Worm (Caenorhabditis elegans): ENCODE results near the gene Y45F10D.2.

Y45F10D.2 gene

ce11 chrIV:13774578-13774977 lies at the start of gene Y45F10D.2:
Y45F10D.2 (minus strand) TSS chrIV:13774678.
- TF ChIP-seq ceh-13 (GFP tag; optimal IDR thresholded peaks at IDR 0.05) (no peak), hmbx-1 (tag; optimal IDR thresholded peaks at IDR 0.05) (no peak), hmg-4 (GFP tag; optimal IDR thresholded peaks at IDR 0.05) (no peak), F13C5.2 (tag; optimal IDR thresholded peaks at IDR 0.05) (no peak), scrt-1 (GFP tag; IDR thresholded peaks at IDR 0.05) (no peak), sea-1 (GFP tag; conservative IDR thresholded peaks at IDR 0.05) (no peak), aly-1 (tag; optimal IDR thresholded peaks at IDR 0.05) (no peak), ama-1 (optimal IDR thresholded peaks at IDR 0.05) (no peak), flt-1 (GFP tag; IDR thresholded peaks at IDR 0.05) (no peak), tbx-11 (GFP tag; IDR thresholded peaks at IDR 0.05) (no peak), ceh-36 (tag; optimal IDR thresholded peaks at IDR 0.05) (no peak), ets-7 (tag; optimal IDR thresholded peaks at IDR 0.05) (no peak), hnd-1 (tag; optimal IDR thresholded peaks at IDR 0.05) (no peak), tra-4 (tag; optimal IDR thresholded peaks at IDR 0.05) (no peak), pes-1 (GFP tag; IDR thresholded peaks at IDR 0.05) (no peak), B0310.2 (tag; optimal IDR thresholded peaks at IDR 0.05) (no peak), tbx-37 (GFP tag; conservative IDR thresholded peaks at IDR 0.05) (no peak)

DNA sequence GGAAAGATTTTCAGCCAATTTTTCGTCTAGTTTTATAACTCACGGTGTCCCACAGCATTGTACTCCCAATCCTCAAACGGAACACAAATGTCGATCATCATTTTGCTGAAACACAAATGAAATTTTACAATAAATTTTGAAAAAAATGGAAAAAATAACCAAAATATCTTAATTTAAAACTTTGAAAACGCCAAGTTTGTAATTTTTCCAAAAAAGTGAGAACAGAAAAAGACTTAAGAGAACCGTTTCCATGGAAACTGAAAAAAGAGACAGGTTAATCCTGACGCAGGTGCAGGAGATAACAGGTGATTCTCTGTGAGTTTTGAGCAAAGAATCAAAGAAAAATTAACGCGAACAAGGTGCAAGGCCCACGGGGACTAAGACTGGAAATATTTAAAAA lies 46.4 kb upstream of the Y45F10D.2 start, which contains the start of gene Y45F10D.15:
Gene Y45F10D.15, minus strand, starts transcription at position 101 of the 400 bp plus-strand sequence.
- TF ChIP-seq ets-7 (tag; optimal IDR thresholded peaks at IDR 0.05) = no peak
- no peak for TF ChIP-seq hmg-4 (GFP tag; optimal IDR thresholded peaks at IDR 0.05)
- TF ChIP-seq ama-1 (optimal IDR thresholded peaks at IDR 0.05) = no peak
- no peak for TF ChIP-seq ceh-13 (GFP tag; optimal IDR thresholded peaks at IDR 0.05)
- TF ChIP-seq tbx-11 (GFP tag; IDR thresholded peaks at IDR 0.05) = no peak
- no peak for TF ChIP-seq ceh-36 (tag; optimal IDR thresholded peaks at IDR 0.05)
- no peak for TF ChIP-seq hmbx-1 (tag; optimal IDR thresholded peaks at IDR 0.05)
- no peak for TF ChIP-seq flt-1 (GFP tag; IDR thresholded peaks at IDR 0.05)
- no peak for TF ChIP-seq hnd-1 (tag; optimal IDR thresholded peaks at IDR 0.05)
- no peak for TF ChIP-seq sea-1 (GFP tag; conservative IDR thresholded peaks at IDR 0.05)
- no peak for TF ChIP-seq scrt-1 (GFP tag; IDR thresholded peaks at IDR 0.05)
- no peak for TF ChIP-seq F13C5.2 (tag; optimal IDR thresholded peaks at IDR 0.05)
- TF ChIP-seq B0310.2 (tag; optimal IDR thresholded peaks at IDR 0.05) = no peak
- TF ChIP-seq tbx-37 (GFP tag; conservative IDR thresholded peaks at IDR 0.05) = no peak

- TF ChIP-seq ceh-13 (GFP tag; optimal IDR thresholded peaks at IDR 0.05) (no peak), tbx-11 (GFP tag; IDR thresholded peaks at IDR 0.05) (no peak), F13C5.2 (tag; optimal IDR thresholded peaks at IDR 0.05) (no peak), flt-1 (GFP tag; IDR thresholded peaks at IDR 0.05) (no peak), B0310.2 (tag; optimal IDR thresholded peaks at IDR 0.05) (no peak), aly-1 (tag; optimal IDR thresholded peaks at IDR 0.05) (no peak), tbx-37 (GFP tag; conservative IDR thresholded peaks at IDR 0.05) (no peak), scrt-1 (GFP tag; IDR thresholded peaks at IDR 0.05) (no peak), hnd-1 (tag; optimal IDR thresholded peaks at IDR 0.05) (no peak), tra-4 (tag; optimal IDR thresholded peaks at IDR 0.05) (no peak), pes-1 (GFP tag; IDR thresholded peaks at IDR 0.05) (no peak), ama-1 (optimal IDR thresholded peaks at IDR 0.05) (no peak), ets-7 (tag; optimal IDR thresholded peaks at IDR 0.05) (no peak), sea-1 (GFP tag; conservative IDR thresholded peaks at IDR 0.05) (no peak), ceh-36 (tag; optimal IDR thresholded peaks at IDR 0.05) (no peak), hmbx-1 (tag; optimal IDR thresholded peaks at IDR 0.05) (no peak), hmg-4 (GFP tag; optimal IDR thresholded peaks at IDR 0.05) (no peak)
These were observed 33.2 kb upstream of the Y45F10D.2 start, which contains the start of gene Y45F10D.14 for ce11 chrIV:13807724-13808123. Y45F10D.14 (minus strand) TSS chrIV:13807824.

- no peak for TF ChIP-seq hmbx-1 (tag; optimal IDR thresholded peaks at IDR 0.05)
- TF ChIP-seq ama-1 (optimal IDR thresholded peaks at IDR 0.05) = no peak
- TF ChIP-seq aly-1 (tag; optimal IDR thresholded peaks at IDR 0.05) = no peak
These were observed 23.4 kb upstream of the Y45F10D.2 start, which contains the start of gene Y45F10D.6 for ce11 chrIV:13797859-13798374. Y45F10D.6 (minus strand) TSS chrIV:13797909.

DNA sequence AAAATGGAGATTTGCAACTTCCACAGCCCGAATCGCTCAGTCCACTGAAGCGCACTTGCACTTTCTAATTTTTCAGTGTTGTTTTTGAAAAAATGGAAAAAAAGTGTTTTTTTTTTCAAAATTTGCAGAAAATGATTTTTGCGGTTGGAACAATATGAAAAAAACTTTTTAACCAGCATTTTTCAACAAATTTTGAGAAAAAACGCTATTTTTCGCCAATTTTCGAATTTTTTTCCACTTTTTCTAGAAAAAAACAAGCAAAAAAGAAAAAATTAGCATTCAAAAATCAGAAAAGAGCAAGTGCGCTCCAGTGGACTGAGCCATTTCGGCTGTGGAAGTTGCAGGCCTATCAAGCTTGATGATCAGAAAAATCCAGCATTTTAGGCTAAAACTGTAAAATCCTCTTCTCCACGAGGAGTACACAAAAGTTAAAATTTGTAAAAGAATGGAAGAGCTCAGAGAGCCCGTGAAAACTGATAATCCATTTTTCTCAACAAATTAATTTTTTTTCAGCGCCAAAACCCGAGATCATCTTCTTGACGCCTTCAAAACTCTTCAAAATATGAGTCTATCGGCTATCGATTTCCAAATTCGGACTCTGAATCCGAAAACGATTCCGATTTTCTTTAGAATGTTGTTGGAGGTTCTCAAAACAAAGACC lies 20.9 kb upstream of the Y45F10D.2 start:
- TF ChIP-seq F13C5.2 (tag; optimal IDR thresholded peaks at IDR 0.05) = no peak
- TF ChIP-seq tbx-11 (GFP tag; IDR thresholded peaks at IDR 0.05) = no peak
- peak; percentile 43 for TF ChIP-seq ama-1 (optimal IDR thresholded peaks at IDR 0.05)
- no peak for TF ChIP-seq ceh-13 (GFP tag; optimal IDR thresholded peaks at IDR 0.05)

DNA sequence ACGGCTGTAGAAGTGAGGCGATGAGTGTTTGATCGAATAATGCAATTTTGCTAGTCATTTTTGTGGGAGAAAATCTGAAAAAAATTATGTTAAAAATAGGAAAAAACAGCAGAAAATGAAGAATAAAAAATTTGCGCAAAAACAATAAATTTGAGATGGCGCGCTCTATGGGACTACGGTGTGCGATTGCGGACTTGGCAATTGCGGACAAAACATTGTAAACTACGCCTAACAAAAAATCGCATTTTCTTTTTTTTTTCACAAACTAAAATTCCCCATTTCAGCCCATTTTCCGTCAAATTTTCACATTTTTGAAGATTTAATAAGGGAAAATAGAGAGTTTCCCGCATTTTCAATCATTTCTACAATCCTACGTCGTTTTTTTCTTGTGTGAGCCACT lies 14.2 kb upstream of the Y45F10D.2 start, which contains the start of the genes sas-6 and Y45F10D.7:
Gene sas-6, minus strand, starts transcription at position 80 of the 400 bp plus-strand sequence.
Gene Y45F10D.7, plus strand, starts transcription at position 256 of the 400 bp plus-strand sequence.
- TF ChIP-seq tra-4 (tag; optimal IDR thresholded peaks at IDR 0.05) (no peak), hmg-4 (GFP tag; optimal IDR thresholded peaks at IDR 0.05) (no peak), sea-1 (GFP tag; conservative IDR thresholded peaks at IDR 0.05) (no peak), tbx-37 (GFP tag; conservative IDR thresholded peaks at IDR 0.05) (no peak), tbx-11 (GFP tag; IDR thresholded peaks at IDR 0.05) (0 out of 2 replicates have a peak, but pooled peaks have one; percentile 40), flt-1 (GFP tag; IDR thresholded peaks at IDR 0.05) (0 out of 2 replicates have a peak, but pooled peaks have one; percentile 22), pes-1 (GFP tag; IDR thresholded peaks at IDR 0.05) (0 out of 2 replicates have a peak, but pooled peaks have one; percentile 47), F13C5.2 (tag; optimal IDR thresholded peaks at IDR 0.05) (peak; percentile 84), ets-7 (tag; optimal IDR thresholded peaks at IDR 0.05) (no peak), aly-1 (tag; optimal IDR thresholded peaks at IDR 0.05) (no peak), ceh-13 (GFP tag; optimal IDR thresholded peaks at IDR 0.05) (no peak), ama-1 (optimal IDR thresholded peaks at IDR 0.05) (no peak), hnd-1 (tag; optimal IDR thresholded peaks at IDR 0.05) (no peak), scrt-1 (GFP tag; IDR thresholded peaks at IDR 0.05) (no peak), B0310.2 (tag; optimal IDR thresholded peaks at IDR 0.05) (no peak)

ce11 chrIV:13786690-13787089 lies 12.2 kb upstream of the Y45F10D.2 start, which contains the start of gene icap-1:
icap-1 (minus strand) TSS chrIV:13786961.
- TF ChIP-seq tbx-37 (GFP tag; conservative IDR thresholded peaks at IDR 0.05) = no peak
